Worm (Caenorhabditis elegans) whole organism, L3 larva: ENCODE results near the gene K01A11.1.

ENCODE experiments used
- ama-1 ChIP-seq: fragments of 150-350 bp; optimal IDR thresholded peaks from 2 replicates; lab custom pipeline; 2018
- unc-62 ChIP-seq: fragments of 150-350 bp; sonication (generic microtip); optimal IDR thresholded peaks from 4 replicates; lab custom pipeline; 2014; ENCODE audit warnings: missing biosample characterization, missing genetic modification reagents, missing genetic modification characterization

ce11 chrIII:3480236-3480635 is 49.0 kb upstream of the K01A11.1 start:
- no peak for TF ChIP-seq ama-1
- no peak for TF ChIP-seq unc-62 (GFP tag; lab: Kevin White, UChicago)
